Fruit fly (Drosophila melanogaster): ENCODE results near the gene nAChRalpha7.
A peak's percentile ranks its signal among the peaks of the same experiment; 100 is the strongest.

nAChRalpha7 gene

dm6 chrX:19314283-19315178 is 33.7 kb downstream of the nAChRalpha7 start:
- TF ChIP-seq Sox14 (GFP tag; optimal IDR thresholded peaks at IDR 0.05) (no peak), Lpt (GFP tag; optimal IDR thresholded peaks at IDR 0.05) (no peak), pdm3 (GFP tag; optimal IDR thresholded peaks at IDR 0.05) (no peak), Met (GFP tag; optimal IDR thresholded peaks at IDR 0.05) (no peak), CG6276 (GFP tag; optimal IDR thresholded peaks at IDR 0.05) (no peak), achi (GFP tag; optimal IDR thresholded peaks at IDR 0.05) (no peak), CG31627 (GFP tag; optimal IDR thresholded peaks at IDR 0.05) (no peak), lz (GFP tag; optimal IDR thresholded peaks at IDR 0.05) (no peak), Hr38 (GFP tag; optimal IDR thresholded peaks at IDR 0.05) (no peak), CG34406 (GFP tag; optimal IDR thresholded peaks at IDR 0.05) (no peak), fkh (GFP tag; optimal IDR thresholded peaks at IDR 0.05) (no peak), fd85E (GFP tag; optimal IDR thresholded peaks at IDR 0.05) (no peak), OdsH (GFP tag; optimal IDR thresholded peaks at IDR 0.05) (no peak), CG3032 (tag; optimal IDR thresholded peaks at IDR 0.05) (no peak), Eip93F (GFP tag; optimal IDR thresholded peaks at IDR 0.05) (no peak), Ets21C (GFP tag; optimal IDR thresholded peaks at IDR 0.05) (no peak), eg (GFP tag; IDR thresholded peaks at IDR 0.05) (peak; percentile 64; the same call in 1 of the 3 replicates), net (GFP tag; optimal IDR thresholded peaks at IDR 0.05) (peak; percentile 28), CG6854 (GFP tag; optimal IDR thresholded peaks at IDR 0.05) (peak; percentile 11), dsx (GFP tag; optimal IDR thresholded peaks at IDR 0.05; ENCODE audit: poor library complexity, severe bottlenecking) (peak; percentile 10), Hr4 (GFP tag; optimal IDR thresholded peaks at IDR 0.05) (no peak), fd59A (GFP tag; optimal IDR thresholded peaks at IDR 0.05) (no peak), CG1621 (tag; optimal IDR thresholded peaks at IDR 0.05) (peak; percentile 35), Sox15 (GFP tag; optimal IDR thresholded peaks at IDR 0.05) (no peak), Sox102F (GFP tag; optimal IDR thresholded peaks at IDR 0.05) (no peak), CG9139 (GFP tag; optimal IDR thresholded peaks at IDR 0.05) (peak; percentile 31), Eip78C (GFP tag) (peak; percentile 55), CG3919 (GFP tag; optimal IDR thresholded peaks at IDR 0.05) (no peak), Ets96B (tag; optimal IDR thresholded peaks at IDR 0.05) (peak; percentile 13), vri (GFP tag; optimal IDR thresholded peaks at IDR 0.05) (peak; percentile 33), CG10669 (GFP tag; optimal IDR thresholded peaks at IDR 0.05) (no peak), CG15336 (GFP tag; IDR thresholded peaks at IDR 0.05) (peak; percentile 27; the same call in 1 of the 2 replicates), esn (GFP tag; optimal IDR thresholded peaks at IDR 0.05) (no peak), CG6163 (GFP tag; IDR thresholded peaks at IDR 0.05) (0 out of 3 replicates have a peak, but pooled peaks have one; percentile 37), ss (GFP tag; optimal IDR thresholded peaks at IDR 0.05) (peak; percentile 44 to 52), CG11762 (GFP tag; optimal IDR thresholded peaks at IDR 0.05; ENCODE audit: insufficient read depth) (no peak), Blimp-1 (GFP tag; optimal IDR thresholded peaks at IDR 0.05) (no peak), CG7368 (GFP tag; optimal IDR thresholded peaks at IDR 0.05) (no peak), acj6 (GFP tag; optimal IDR thresholded peaks at IDR 0.05) (no peak), salr (GFP tag; optimal IDR thresholded peaks at IDR 0.05) (no peak), CG4318 (GFP tag; optimal IDR thresholded peaks at IDR 0.05) (no peak), CG8119 (GFP tag; IDR thresholded peaks at IDR 0.05) (peak; percentile 48; the same call in 1 of the 3 replicates), Smox (GFP tag; optimal IDR thresholded peaks at IDR 0.05) (no peak), Eip75B (GFP tag; optimal IDR thresholded peaks at IDR 0.05) (no peak), CG11294 (GFP tag; IDR thresholded peaks at IDR 0.05) (no peak), svp (GFP tag) (peak; percentile 78), topi (GFP tag; optimal IDR thresholded peaks at IDR 0.05) (no peak), cyc (GFP tag; optimal IDR thresholded peaks at IDR 0.05) (no peak), dac (GFP tag; optimal IDR thresholded peaks at IDR 0.05) (no peak), CG6792 (GFP tag; optimal IDR thresholded peaks at IDR 0.05) (no peak)
